Worm (Caenorhabditis elegans): Measurements from ENCODE around the gene R07G3.8.

- no peak for TF ChIP-seq F13H6.1 (tag; optimal IDR thresholded peaks at IDR 0.05)
- no peak for TF ChIP-seq fkh-10 (GFP tag; optimal IDR thresholded peaks at IDR 0.05)
- TF ChIP-seq tbx-2 (tag; optimal IDR thresholded peaks at IDR 0.05), result no peak
- no peak for TF ChIP-seq sox-4 (tag; optimal IDR thresholded peaks at IDR 0.05)
- TF ChIP-seq unc-55 (GFP tag; optimal IDR thresholded peaks at IDR 0.05), result no peak
These were observed 50.0 kb downstream of the R07G3.8 start, which contains the start of gene F35D2.3 for ce11 chrII:7570305-7570704.
